Fruit fly (Drosophila melanogaster) whole organism, embryonic: ENCODE results near the gene CG11790.

Experiments
- Ada2b ChIP-seq: fragments of 200-800 bp; sonication (Bioruptor generic); IDR thresholded peaks from 2 replicates; pipeline ENCODE4 v1.3.6; 2022; ENCODE audit warnings: missing biosample characterization, missing genetic modification characterization
- Antp ChIP-seq: fragments of 200-800 bp; sonication (Bioruptor generic); optimal IDR thresholded peaks from 3 replicates; lab custom pipeline; 2016; ENCODE audit warnings: missing biosample characterization, missing genetic modification characterization
- Atf3 ChIP-seq: fragments of 200-800 bp; sonication (Bioruptor generic); optimal IDR thresholded peaks from 3 replicates; lab custom pipeline; 2016; ENCODE audit warnings: missing biosample characterization, missing genetic modification characterization
- B-H1 ChIP-seq: fragments of 200-800 bp; sonication (Bioruptor generic); IDR thresholded peaks from 3 replicates; pipeline ENCODE4 v1.3.6; 2022; ENCODE audit warnings: missing biosample characterization, missing genetic modification characterization
- CG11085 ChIP-seq: fragments of 200-800 bp; sonication (Bioruptor generic); IDR thresholded peaks from 2 replicates; pipeline ENCODE4 v1.3.6; 2022; ENCODE audit warnings: missing biosample characterization, missing genetic modification characterization
- CG12391 ChIP-seq: fragments of 200-800 bp; sonication (Bioruptor generic); optimal IDR thresholded peaks from 3 replicates; lab custom pipeline; 2018; ENCODE audit warnings: missing biosample characterization, mild to moderate bottlenecking, missing genetic modification characterization, moderate library complexity
- CG12769 ChIP-seq: fragments of 200-800 bp; sonication (Bioruptor generic); optimal IDR thresholded peaks from 2 replicates; lab custom pipeline; 2019; ENCODE audit warnings: missing biosample characterization, mild to moderate bottlenecking, missing genetic modification characterization, moderate library complexity
- CG13123 ChIP-seq: fragments of 200-800 bp; sonication (Bioruptor generic); optimal IDR thresholded peaks from 2 replicates; lab custom pipeline; 2016; ENCODE audit warnings: missing biosample characterization, missing genetic modification characterization
- CG1603 ChIP-seq: fragments of 200-800 bp; sonication (Bioruptor generic); optimal IDR thresholded peaks from 2 replicates; lab custom pipeline; 2019; ENCODE audit warnings: missing biosample characterization, mild to moderate bottlenecking, missing genetic modification characterization, moderate library complexity
- CG17359 ChIP-seq: fragments of 200-800 bp; sonication (Bioruptor generic); optimal IDR thresholded peaks from 3 replicates; lab custom pipeline; 2018; ENCODE audit warnings: missing biosample characterization, mild to moderate bottlenecking, missing genetic modification characterization, moderate library complexity
- CG18262 ChIP-seq: fragments of 200-800 bp; optimal IDR thresholded peaks from 3 replicates; lab custom pipeline; 2019; ENCODE audit warnings: missing biosample characterization, mild to moderate bottlenecking, missing genetic modification characterization, moderate library complexity
- CG18619 ChIP-seq: fragments of 200-800 bp; sonication (Bioruptor generic); optimal IDR thresholded peaks from 3 replicates; lab custom pipeline; 2017; ENCODE audit warnings: missing biosample characterization, mild to moderate bottlenecking, missing genetic modification characterization
- CG2129 ChIP-seq: fragments of 200-800 bp; sonication (Bioruptor generic); IDR thresholded peaks from 2 replicates; pipeline ENCODE4 v1.3.6; 2022; ENCODE audit warnings: missing biosample characterization, missing genetic modification characterization; ENCODE audit not compliant: partially characterized antibody
- CG30431 ChIP-seq: fragments of 200-800 bp; sonication (Bioruptor generic); optimal IDR thresholded peaks from 2 replicates; lab custom pipeline; 2017; ENCODE audit warnings: missing biosample characterization, missing genetic modification characterization
- CG33213 ChIP-seq: fragments of 200-800 bp; sonication (Bioruptor generic); optimal IDR thresholded peaks from 3 replicates; lab custom pipeline; 2016; ENCODE audit warnings: missing biosample characterization, missing genetic modification characterization
- CG34376 ChIP-seq: fragments of 200-800 bp; sonication (Bioruptor generic); optimal IDR thresholded peaks from 2 replicates; lab custom pipeline; 2018; ENCODE audit warnings: missing biosample characterization, mild to moderate bottlenecking, missing genetic modification characterization
- CG3847 ChIP-seq: fragments of 200-800 bp; sonication (Bioruptor generic); IDR thresholded peaks from 2 replicates; pipeline ENCODE4 v1.3.6; 2022; ENCODE audit warnings: missing biosample characterization, missing genetic modification characterization
- CG42726 ChIP-seq: fragments of 200-800 bp; sonication (Bioruptor generic); IDR thresholded peaks from 2 replicates; pipeline ENCODE4 v1.3.6; 2022; ENCODE audit warnings: missing biosample characterization, missing genetic modification characterization; ENCODE audit not compliant: partially characterized antibody
- CG43689 ChIP-seq: fragments of 200-800 bp; sonication (Bioruptor generic); IDR thresholded peaks from 2 replicates; pipeline ENCODE4 v1.3.6; 2022; ENCODE audit warnings: missing biosample characterization, missing genetic modification characterization
- CG5180 ChIP-seq: fragments of 200-800 bp; sonication (Bioruptor generic); optimal IDR thresholded peaks from 3 replicates; lab custom pipeline; 2017; ENCODE audit warnings: missing biosample characterization, missing genetic modification characterization, mild to moderate bottlenecking, moderate library complexity, missing genetic modification reagents
- CG7357 ChIP-seq: fragments of 200-800 bp; sonication (Bioruptor generic); IDR thresholded peaks from 3 replicates; pipeline ENCODE4 v1.3.6; 2022; ENCODE audit warnings: missing biosample characterization, missing genetic modification characterization
- CG7839 ChIP-seq: fragments of 200-800 bp; sonication (Bioruptor generic); optimal IDR thresholded peaks from 3 replicates; lab custom pipeline; 2018; ENCODE audit warnings: missing biosample characterization, mild to moderate bottlenecking, missing genetic modification characterization, moderate library complexity
- CG9215 ChIP-seq: fragments of 200-800 bp; sonication (Bioruptor generic); IDR thresholded peaks from 2 replicates; pipeline ENCODE4 v1.3.6; 2022; ENCODE audit warnings: missing biosample characterization, missing genetic modification characterization
- CkIIα-i1 ChIP-seq: fragments of 200-800 bp; sonication (Bioruptor generic); IDR thresholded peaks from 2 replicates; pipeline ENCODE4 v1.3.6; 2022; ENCODE audit warnings: missing biosample characterization, missing genetic modification characterization
- E2f1 ChIP-seq: fragments of 200-800 bp; sonication (Bioruptor generic); IDR thresholded peaks from 2 replicates; pipeline ENCODE4 v1.3.6; 2022; ENCODE audit warnings: missing biosample characterization, missing genetic modification characterization
- HLH4C ChIP-seq: fragments of 200-800 bp; sonication (Bioruptor generic); IDR thresholded peaks from 3 replicates; pipeline ENCODE4 v1.3.6; 2022; ENCODE audit warnings: missing biosample characterization, missing genetic modification characterization; ENCODE audit not compliant: partially characterized antibody
- Hmx ChIP-seq: fragments of 200-800 bp; sonication (Bioruptor generic); optimal IDR thresholded peaks from 2 replicates; lab custom pipeline; 2016; ENCODE audit warnings: missing biosample characterization, missing genetic modification characterization
- MBD-R2 ChIP-seq: fragments of 200-800 bp; sonication (Bioruptor generic); IDR thresholded peaks from 2 replicates; pipeline ENCODE4 v1.3.6; 2022; ENCODE audit warnings: missing biosample characterization, missing genetic modification characterization
- Nf-YB ChIP-seq: fragments of 200-800 bp; sonication (Bioruptor generic); optimal IDR thresholded peaks from 3 replicates; lab custom pipeline; 2019; ENCODE audit warnings: missing biosample characterization, mild to moderate bottlenecking, missing genetic modification characterization, moderate library complexity
- Trl ChIP-seq, 3 experiments: fragments of >200 bp in 2 of 3; fragments of 200-800 bp in 1 of 3; sonication (Bioruptor generic) in 1 of 3; optimal IDR thresholded peaks; 2 replicates in 1 of 3; 3 replicates in 2 of 3; lab custom pipeline; 2016 to 2017; ENCODE audit warnings: missing biosample characterization in 1 of 3, missing genetic modification characterization in 1 of 3
- Xbp1 ChIP-seq: fragments of 200-800 bp; sonication (Bioruptor generic); optimal IDR thresholded peaks from 3 replicates; lab custom pipeline; 2016; ENCODE audit warnings: missing biosample characterization, mild to moderate bottlenecking, missing genetic modification characterization
- Xrp1 ChIP-seq: fragments of 200-800 bp; sonication (Bioruptor generic); IDR thresholded peaks from 2 replicates; pipeline ENCODE4 v1.3.6; 2022; ENCODE audit warnings: missing biosample characterization, missing genetic modification characterization
- ap ChIP-seq: fragments of 200-800 bp; sonication (Bioruptor generic); IDR thresholded peaks from 2 replicates; pipeline ENCODE4 v1.3.6; 2022; ENCODE audit warnings: missing biosample characterization, missing genetic modification characterization
- cato ChIP-seq: fragments of 200-800 bp; sonication (Bioruptor generic); optimal IDR thresholded peaks from 2 replicates; lab custom pipeline; 2016; ENCODE audit warnings: missing biosample characterization, missing genetic modification characterization, borderline replicate concordance
- da ChIP-seq: fragments of 200-800 bp; sonication (Bioruptor generic); optimal IDR thresholded peaks from 2 replicates; lab custom pipeline; 2016; ENCODE audit warnings: missing biosample characterization, missing genetic modification characterization
- dpn ChIP-seq, 2 experiments: fragments of 200-800 bp; sonication (Bioruptor generic); optimal IDR thresholded peaks; 3 replicates each; lab custom pipeline; 2016; ENCODE audit warnings: missing biosample characterization in 2 of 2, missing genetic modification characterization in 2 of 2
- fd3F ChIP-seq: fragments of 200-800 bp; sonication (Bioruptor generic); optimal IDR thresholded peaks from 2 replicates; lab custom pipeline; 2018; ENCODE audit warnings: missing biosample characterization, mild to moderate bottlenecking, missing genetic modification characterization, moderate library complexity
- gcm ChIP-seq: fragments of 200-800 bp; sonication (Bioruptor generic); optimal IDR thresholded peaks from 2 replicates; lab custom pipeline; 2019; ENCODE audit warnings: missing biosample characterization, mild to moderate bottlenecking, missing genetic modification characterization, moderate library complexity
- ind ChIP-seq: fragments of 200-800 bp; sonication (Bioruptor generic); optimal IDR thresholded peaks from 3 replicates; lab custom pipeline; 2016; ENCODE audit warnings: missing biosample characterization, missing genetic modification characterization
- jigr1 ChIP-seq: fragments of 200-800 bp; sonication (Bioruptor generic); IDR thresholded peaks from 3 replicates; pipeline ENCODE4 v1.3.6; 2022; ENCODE audit warnings: missing biosample characterization, missing genetic modification characterization
- klu ChIP-seq: fragments of 200-800 bp; sonication (Bioruptor generic); IDR thresholded peaks from 2 replicates; pipeline ENCODE4 v1.3.6; 2022; ENCODE audit warnings: missing biosample characterization, missing genetic modification characterization
- lab ChIP-seq: fragments of 200-800 bp; sonication (Bioruptor generic); optimal IDR thresholded peaks from 3 replicates; lab custom pipeline; 2017; ENCODE audit warnings: missing biosample characterization, missing genetic modification characterization, mild to moderate bottlenecking, moderate library complexity, missing genetic modification reagents
- luna ChIP-seq: fragments of 200-800 bp; sonication (Bioruptor generic); optimal IDR thresholded peaks from 2 replicates; lab custom pipeline; 2016; ENCODE audit warnings: missing biosample characterization, missing genetic modification characterization
- odd ChIP-seq: fragments of 200-800 bp; sonication (Bioruptor generic); optimal IDR thresholded peaks from 2 replicates; lab custom pipeline; 2017; ENCODE audit warnings: missing biosample characterization, mild to moderate bottlenecking, missing genetic modification characterization
- p53 ChIP-seq: fragments of 200-800 bp; sonication (Bioruptor generic); optimal IDR thresholded peaks from 2 replicates; lab custom pipeline; 2016; ENCODE audit warnings: missing biosample characterization, missing genetic modification characterization
- pros ChIP-seq: fragments of 200-800 bp; sonication (Bioruptor generic); optimal IDR thresholded peaks from 3 replicates; lab custom pipeline; 2019; ENCODE audit warnings: missing biosample characterization, mild to moderate bottlenecking, missing genetic modification characterization, moderate library complexity
- pum ChIP-seq: fragments of 200-800 bp; sonication (Bioruptor generic); optimal IDR thresholded peaks from 2 replicates; lab custom pipeline; 2016; ENCODE audit warnings: missing biosample characterization, missing genetic modification characterization
- sob ChIP-seq: fragments of 200-800 bp; sonication (Bioruptor generic); IDR thresholded peaks from 2 replicates; pipeline ENCODE4 v1.3.6; 2022; ENCODE audit warnings: missing biosample characterization, missing genetic modification characterization
- ttk ChIP-seq: fragments of 200-800 bp; sonication (Bioruptor generic); IDR thresholded peaks from 2 replicates; pipeline ENCODE4 v2.1.2; 2022; ENCODE audit warnings: missing biosample characterization, missing genetic modification characterization
- vfl ChIP-seq: fragments of 200-800 bp; sonication (Bioruptor generic); optimal IDR thresholded peaks from 2 replicates; lab custom pipeline; 2016; ENCODE audit warnings: missing biosample characterization, missing genetic modification characterization
- z ChIP-seq: fragments of 200-800 bp; sonication (Bioruptor generic); IDR thresholded peaks from 3 replicates; pipeline ENCODE4 v1.3.6; 2022; ENCODE audit warnings: missing biosample characterization, missing genetic modification characterization

CG11790 gene

DNA sequence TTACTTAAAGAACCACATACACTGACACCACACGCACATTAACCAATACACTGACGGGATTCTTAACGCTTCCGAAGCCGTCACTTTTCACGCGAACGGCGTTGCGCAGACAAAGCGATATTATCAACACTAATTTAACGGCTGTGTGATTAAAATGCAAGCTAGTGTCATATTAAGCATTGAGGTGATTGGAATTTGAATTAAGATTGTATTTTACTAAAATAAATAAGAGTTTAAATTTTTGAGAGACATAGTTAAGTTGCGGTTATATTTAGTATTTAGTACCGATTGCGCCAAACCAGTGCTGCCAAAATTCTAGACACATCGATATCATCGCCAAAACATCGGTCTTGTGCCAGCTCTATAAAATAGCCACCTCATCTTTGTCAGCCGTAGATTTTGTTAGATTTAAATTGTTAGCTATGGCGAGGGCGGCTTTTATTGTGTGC, 8.5 kb upstream of the CG11790 start, which contains the start of the genes Ythdf and bai (continued):
- no peak for TF ChIP-seq Antp (GFP tag; lab: Kevin White, UChicago)
- TF ChIP-seq CG2129 (GFP tag; lab: Robert Waterston, UW), result peak; percentile 74
- peak; percentile 80 for TF ChIP-seq HLH4C (GFP tag; lab: Robert Waterston, UW)
- TF ChIP-seq da (GFP tag; lab: Kevin White, UChicago), result no peak
- TF ChIP-seq luna (GFP tag; lab: Kevin White, UChicago), result no peak
- TF ChIP-seq pros, result no peak
- TF ChIP-seq fd3F, result no peak
- no peak for TF ChIP-seq pum (GFP tag; lab: Kevin White, UChicago)
- no peak for TF ChIP-seq CG43689 (GFP tag; lab: Robert Waterston, UW)
- no peak for TF ChIP-seq B-H1 (GFP tag; lab: Robert Waterston, UW)
- TF ChIP-seq CG5180 (GFP tag; lab: Kevin White, UChicago), result no peak
- TF ChIP-seq Atf3, result no peak
- TF ChIP-seq CG34376, result peak; percentile 13
- TF ChIP-seq CG42726 (GFP tag; lab: Robert Waterston, UW), result peak; percentile 82
- TF ChIP-seq CG33213, result peak; percentile 23
- TF ChIP-seq cato, result no peak
- peak; percentile 56 for TF ChIP-seq sob (GFP tag; lab: Robert Waterston, UW)
- TF ChIP-seq z (GFP tag; lab: Robert Waterston, UW), result no peak
- TF ChIP-seq CG7839 (tag; lab: Kevin White, UChicago), result no peak
- TF ChIP-seq jigr1, result no peak
- no peak for TF ChIP-seq CG7357
- no peak for TF ChIP-seq lab (GFP tag; lab: Kevin White, UChicago)
- TF ChIP-seq CG9215 (GFP tag; lab: Robert Waterston, UW), result no peak; the same call in 1 of the 2 replicates
- peak; percentile 65 for TF ChIP-seq Xbp1 (GFP tag; lab: Kevin White, UChicago)
- TF ChIP-seq Nf-YB (GFP tag; lab: Kevin White, UChicago), result no peak
- TF ChIP-seq CG18262 (tag; lab: Kevin White, UChicago), result no peak
- TF ChIP-seq CG11085 (GFP tag; lab: Robert Waterston, UW), result 0 out of 2 replicates have a peak, but pooled peaks have one; percentile 19
- no peak for TF ChIP-seq gcm (GFP tag; lab: Kevin White, UChicago)
- no peak for TF ChIP-seq odd (GFP tag; lab: Kevin White, UChicago)
- no peak for TF ChIP-seq CG12391 (tag; lab: Kevin White, UChicago)
- no peak for TF ChIP-seq CG30431 (GFP tag; lab: Kevin White, UChicago)
- no peak for TF ChIP-seq E2f1 (GFP tag; lab: Robert Waterston, UW)
- no peak for TF ChIP-seq CkIIα-i1 (GFP tag; lab: Robert Waterston, UW)
- TF ChIP-seq CG3847, result peak; percentile 50; the same call in 1 of the 2 replicates
- TF ChIP-seq ttk, result no peak
- no peak for TF ChIP-seq CG12769 (tag; lab: Kevin White, UChicago)
- no peak for TF ChIP-seq ind (GFP tag; lab: Kevin White, UChicago)
- no peak for TF ChIP-seq Ada2b (GFP tag; lab: Robert Waterston, UW)
- no peak for TF ChIP-seq CG1603 (tag; lab: Kevin White, UChicago)
- no peak for TF ChIP-seq Xrp1 (GFP tag; lab: Robert Waterston, UW)
- TF ChIP-seq MBD-R2 (GFP tag; lab: Robert Waterston, UW), result peak; percentile 59
- TF ChIP-seq klu (GFP tag; lab: Robert Waterston, UW), result no peak
- TF ChIP-seq vfl (GFP tag; lab: Kevin White, UChicago), result peak; percentile 15
- TF ChIP-seq p53, result no peak
- TF ChIP-seq dpn (GFP tag; optimal IDR thresholded peaks at IDR 0.05; lab: Kevin White, UChicago), result peak; percentile 47 to 54
- TF ChIP-seq CG17359 (tag; lab: Kevin White, UChicago), result no peak
- no peak for TF ChIP-seq ap
- no peak for TF ChIP-seq Hmx (GFP tag; lab: Kevin White, UChicago)
- no peak for TF ChIP-seq CG13123
- no peak for TF ChIP-seq Trl (optimal IDR thresholded peaks at IDR 0.05; lab: Kevin White, UChicago)
- peak; percentile 31 for TF ChIP-seq Trl (GFP tag; optimal IDR thresholded peaks at IDR 0.05; lab: Kevin White, UChicago)
- no peak for TF ChIP-seq CG18619 (GFP tag; lab: Kevin White, UChicago)
